Worm (Caenorhabditis elegans): Measurements from ENCODE around the gene K08E3.2.

DNA sequence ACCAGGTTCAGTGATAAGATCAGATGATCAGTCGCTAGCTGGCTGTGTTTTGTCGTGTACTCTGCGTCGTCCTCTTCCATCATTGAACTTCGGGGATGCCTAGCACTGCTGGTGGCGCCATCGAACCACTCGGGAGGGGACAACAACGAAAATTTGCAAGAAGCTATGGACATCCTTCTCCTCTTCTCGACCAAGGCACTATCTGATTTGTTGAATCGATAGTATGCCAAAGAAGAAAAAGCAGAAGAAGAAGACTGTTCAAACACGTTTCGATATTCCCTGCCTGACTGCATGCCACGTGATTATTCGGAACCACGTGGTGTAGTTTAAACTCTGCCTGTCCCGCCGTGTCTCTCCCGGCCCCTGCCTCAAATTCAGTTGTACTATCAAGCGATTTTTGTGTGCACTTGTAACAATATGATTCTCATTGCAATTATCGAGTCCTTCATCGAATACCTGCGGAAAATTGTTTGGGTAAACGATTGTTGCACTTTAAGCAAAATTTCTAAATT is 29.2 kb downstream of the K08E3.2 start:
- TF ChIP-seq cog-1 (tag; optimal IDR thresholded peaks at IDR 0.05) (no peak), ztf-29 (GFP tag; IDR thresholded peaks at IDR 0.05) (no peak), klf-2 (GFP tag; conservative IDR thresholded peaks at IDR 0.05) (no peak), flt-1 (GFP tag; IDR thresholded peaks at IDR 0.05) (no peak), tab-1 (GFP tag; IDR thresholded peaks at IDR 0.05) (no peak)

Measured in whole organism, midembryonic.